Fruit fly (Drosophila melanogaster) whole organism: ENCODE results near the gene CG4949.

Experiments
- CG8478 ChIP-seq: fragments of >200 bp; optimal IDR thresholded peaks from 2 replicates; lab custom pipeline; 2018; ENCODE audit warnings: inconsistent platforms
- Dll ChIP-seq: fragments of >200 bp; optimal IDR thresholded peaks from 2 replicates; lab custom pipeline; 2017
- EcR ChIP-seq, 2 experiments: fragments of >200 bp; optimal IDR thresholded peaks; 2 replicates each; lab custom pipeline; 2017; ENCODE audit warnings: missing biosample characterization in 2 of 2, missing genetic modification characterization in 2 of 2, missing genetic modification reagents in 2 of 2
- pan ChIP-seq: fragments of >200 bp; optimal IDR thresholded peaks from 2 replicates; lab custom pipeline; 2017
- psq ChIP-seq: fragments of >200 bp; optimal IDR thresholded peaks from 2 replicates; lab custom pipeline; 2017
- usp ChIP-seq: fragments of >200 bp; optimal IDR thresholded peaks from 2 replicates; lab custom pipeline; 2017; ENCODE audit warnings: missing biosample characterization, missing genetic modification characterization, mixed read lengths

- no peak for TF ChIP-seq usp
- TF ChIP-seq pan (lab: Kevin White, UChicago): no peak
- TF ChIP-seq CG8478: no peak
- TF ChIP-seq Dll (lab: Kevin White, UChicago): no peak
- TF ChIP-seq psq (lab: Kevin White, UChicago): no peak
- no peak for TF ChIP-seq EcR (GFP tag; optimal IDR thresholded peaks at IDR 0.05; lab: Kevin White, UChicago)
Observed at dm6 chrX:17087575-17087974, 8.9 kb downstream of the CG4949 start, which contains the start of gene CG8945.
